Worm (Caenorhabditis elegans): ENCODE results near the gene tank-1.

Gene tank-1

ce11 chrV:1232574-1232973 is 52.9 kb downstream of the tank-1 start:
- peak; percentile 77 for TF ChIP-seq aha-1 (tag)
- TF ChIP-seq unc-62 (GFP tag; optimal IDR thresholded peaks at IDR 0.05 in 1 of 2): peak in 1 of 2 experiments; percentile 81
- TF ChIP-seq unc-62 (tag; optimal IDR thresholded peaks at IDR 0.05): no peak
- no peak for TF ChIP-seq jun-1 (tag; optimal IDR thresholded peaks at IDR 0.05)

- TF ChIP-seq ama-1 (optimal IDR thresholded peaks at IDR 0.05): no peak
- no peak for TF ChIP-seq hmg-1.1 (GFP tag; IDR thresholded peaks at IDR 0.05)
- TF ChIP-seq lsy-2 (tag; optimal IDR thresholded peaks at IDR 0.05): no peak
- TF ChIP-seq unc-39 (tag; optimal IDR thresholded peaks at IDR 0.05): no peak
- TF ChIP-seq mdl-1 (tag; optimal IDR thresholded peaks at IDR 0.05): no peak
- no peak for TF ChIP-seq nhr-77 (tag; optimal IDR thresholded peaks at IDR 0.05)
- no peak for TF ChIP-seq dmd-8 (GFP tag; IDR thresholded peaks at IDR 0.05)
- TF ChIP-seq mxl-2 (GFP tag; conservative IDR thresholded peaks at IDR 0.05): no peak
- no peak for TF ChIP-seq nhr-6 (tag; optimal IDR thresholded peaks at IDR 0.05)
- no peak for TF ChIP-seq zag-1 (tag; optimal IDR thresholded peaks at IDR 0.05)
- no peak for TF ChIP-seq vab-7 (GFP tag; IDR thresholded peaks at IDR 0.05)
- no peak for TF ChIP-seq nhr-41 (GFP tag; IDR thresholded peaks at IDR 0.05)
- TF ChIP-seq dmd-9 (GFP tag; IDR thresholded peaks at IDR 0.05): no peak
- TF ChIP-seq D1046.2 (GFP tag; IDR thresholded peaks at IDR 0.05): no peak
- TF ChIP-seq aly-2 (tag; optimal IDR thresholded peaks at IDR 0.05): no peak
- TF ChIP-seq zfp-2 (tag; optimal IDR thresholded peaks at IDR 0.05): no peak
- TF ChIP-seq sdz-12 (GFP tag; optimal IDR thresholded peaks at IDR 0.05): no peak
- TF ChIP-seq mdt-29 (GFP tag; IDR thresholded peaks at IDR 0.05): no peak
- no peak for TF ChIP-seq ceh-28 (tag; optimal IDR thresholded peaks at IDR 0.05)
- TF ChIP-seq rbr-2 (tag; optimal IDR thresholded peaks at IDR 0.05): no peak
Observed at ce11 chrV:1230540-1230939, 55.0 kb downstream of the tank-1 start.

DNA sequence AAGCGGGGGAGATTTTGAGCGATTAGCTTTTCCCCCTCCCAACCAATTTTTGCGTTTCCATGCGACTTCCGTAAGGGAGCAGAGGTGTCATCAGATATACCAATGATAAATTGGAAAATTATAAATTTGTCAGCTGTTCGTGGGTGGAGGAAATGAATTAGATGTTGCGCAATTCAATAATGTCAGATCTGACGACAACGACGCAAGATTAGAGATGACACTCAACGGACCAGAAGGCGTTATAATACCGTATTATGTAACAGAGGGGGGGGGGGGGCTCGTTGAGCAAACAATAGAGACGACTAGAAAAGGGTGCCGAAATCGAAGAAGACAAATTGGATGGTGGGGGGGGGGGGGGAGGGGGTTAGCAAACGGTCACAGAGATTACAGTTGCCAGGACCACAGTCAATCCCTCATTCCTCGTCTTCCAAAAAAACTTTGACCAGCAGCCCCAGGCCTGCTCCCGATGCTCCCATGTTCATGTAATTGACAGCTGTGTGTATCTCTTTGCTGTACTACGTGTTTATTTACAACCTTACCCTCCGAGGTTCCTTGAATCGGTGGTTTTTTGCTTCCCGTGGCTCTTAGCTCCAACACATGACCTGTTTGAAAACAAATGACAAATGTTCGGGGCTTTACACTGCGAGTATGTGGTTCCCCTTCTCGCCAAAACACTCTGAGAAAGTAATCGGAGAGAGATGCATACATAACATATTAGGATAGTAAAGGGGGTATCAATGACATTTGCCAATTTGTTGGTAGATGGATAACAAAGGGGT is 56.4 kb downstream of the tank-1 start:
- TF ChIP-seq mxl-3 (GFP tag; optimal IDR thresholded peaks at IDR 0.05) (no peak), dmd-6 (GFP tag; IDR thresholded peaks at IDR 0.05) (no peak), hif-1 (tag; optimal IDR thresholded peaks at IDR 0.05) (peak in 1 of 2 experiments; percentile 17), set-16 (GFP tag; IDR thresholded peaks at IDR 0.05) (peak; percentile 20; the same call in 1 of the 2 replicates), lin-13 (GFP tag; optimal IDR thresholded peaks at IDR 0.05) (no peak), nhr-11 (tag; optimal IDR thresholded peaks at IDR 0.05) (peak; percentile 66), ceh-32 (tag; optimal IDR thresholded peaks at IDR 0.05; ENCODE audit: poor library complexity) (no peak), hlh-30 (tag; optimal IDR thresholded peaks at IDR 0.05; ENCODE audit: insufficient read depth) (peak; percentile 11), unc-62 (GFP tag; optimal IDR thresholded peaks at IDR 0.05 in 1 of 2) (peak in 1 of 2 experiments; percentile 94), unc-62 (tag; optimal IDR thresholded peaks at IDR 0.05) (no peak), dve-1 (tag; optimal IDR thresholded peaks at IDR 0.05; ENCODE audit: insufficient read depth) (no peak), nhr-48 (tag; optimal IDR thresholded peaks at IDR 0.05) (no peak), nhr-42 (GFP tag; IDR thresholded peaks at IDR 0.05) (no peak), dmd-9 (GFP tag; IDR thresholded peaks at IDR 0.05) (no peak), egl-27 (tag; optimal IDR thresholded peaks at IDR 0.05) (no peak), attf-4 (tag; optimal IDR thresholded peaks at IDR 0.05) (no peak), mdl-1 (tag; optimal IDR thresholded peaks at IDR 0.05) (no peak), aha-1 (tag) (no peak), ceh-28 (tag; optimal IDR thresholded peaks at IDR 0.05) (no peak), php-3 (GFP tag; IDR thresholded peaks at IDR 0.05) (no peak), ZK337.2 (GFP tag; IDR thresholded peaks at IDR 0.05) (no peak), zfp-3 (GFP tag; conservative IDR thresholded peaks at IDR 0.05) (no peak), nhr-10 (tag; optimal IDR thresholded peaks at IDR 0.05) (no peak), nhr-76 (tag; optimal IDR thresholded peaks at IDR 0.05) (no peak), Y75B8A.6 (GFP tag; IDR thresholded peaks at IDR 0.05) (no peak), jun-1 (tag; optimal IDR thresholded peaks at IDR 0.05) (no peak), daf-16 (GFP tag; optimal IDR thresholded peaks at IDR 0.05) (peak in 1 of 2 experiments; percentile 95), daf-16 (tag; optimal IDR thresholded peaks at IDR 0.05) (no peak), spr-3 (GFP tag; optimal IDR thresholded peaks at IDR 0.05) (no peak), nhr-41 (GFP tag; IDR thresholded peaks at IDR 0.05) (no peak), hlh-11 (tag; optimal IDR thresholded peaks at IDR 0.05) (peak; percentile 46), fos-1 (tag; optimal IDR thresholded peaks at IDR 0.05) (no peak), rbr-2 (tag; optimal IDR thresholded peaks at IDR 0.05) (no peak)
